Fruit fly (Drosophila melanogaster) S2 (cell line): ENCODE results near the gene hfp.

Experiments used
- CG8478 ChIP-seq: fragments of >200 bp; optimal IDR thresholded peaks from 2 replicates; lab custom pipeline; 2018
- CTCF ChIP-seq, 2 experiments: fragments of >200 bp; optimal IDR thresholded peaks; 2 replicates each; lab custom pipeline; 2018

dm6 chr3L:1549634-1550071 is 47.3 kb upstream of the hfp start:
- TF ChIP-seq CG8478 (lab: Kevin White, UChicago) (no peak), CTCF (optimal IDR thresholded peaks at IDR 0.05; lab: Kevin White, UChicago) (no peak)
